Worm (Caenorhabditis elegans) whole organism, young adult: Measurements from ENCODE around the gene set-4.
A peak's percentile ranks its signal among the peaks of the same experiment; 100 is the strongest.

ENCODE experiments used
- B0019.2 ChIP-seq: fragments of 200-800 bp; sonication (Bioruptor generic); conservative IDR thresholded peaks from 2 replicates; pipeline ENCODE4 v1.3.6; 2022; ENCODE audit warnings: missing genetic modification reagents, missing genetic modification characterization, missing compliant biosample characterization
- B0035.1 ChIP-seq: sonication (generic microtip); optimal IDR thresholded peaks from 2 replicates; lab custom pipeline; 2016; ENCODE audit warnings: missing genetic modification characterization, mild to moderate bottlenecking, missing compliant biosample characterization, missing genotype, missing genetic modification reagents
- B0336.3 ChIP-seq: fragments of 200-800 bp; sonication (Bioruptor generic); IDR thresholded peaks from 2 replicates; pipeline ENCODE4 v1.3.6; 2022; ENCODE audit warnings: missing genetic modification characterization, missing compliant biosample characterization
- D2030.7 ChIP-seq: fragments of 200-800 bp; sonication (Bioruptor generic); IDR thresholded peaks from 2 replicates; pipeline ENCODE4 v1.3.6; 2022; ENCODE audit warnings: missing genetic modification reagents, missing genetic modification characterization, missing compliant biosample characterization
- F10E7.11 ChIP-seq: sonication (generic microtip); optimal IDR thresholded peaks from 2 replicates; lab custom pipeline; 2017; ENCODE audit warnings: mild to moderate bottlenecking, missing genetic modification characterization, moderate library complexity, missing compliant biosample characterization
- F39B2.1 ChIP-seq: fragments of 200-800 bp; sonication (Bioruptor generic); IDR thresholded peaks from 2 replicates; pipeline ENCODE4 v1.3.6; 2022; ENCODE audit warnings: missing genetic modification reagents, missing genetic modification characterization, missing compliant biosample characterization
- F57C9.4 ChIP-seq: sonication (generic microtip); optimal IDR thresholded peaks from 2 replicates; lab custom pipeline; 2017; ENCODE audit warnings: mild to moderate bottlenecking, missing genetic modification characterization, missing compliant biosample characterization
- K11D2.4 ChIP-seq: fragments of 200-800 bp; sonication (Bioruptor generic); IDR thresholded peaks from 2 replicates; pipeline ENCODE4 v1.3.6; 2022; ENCODE audit warnings: missing genetic modification reagents, missing genetic modification characterization, missing compliant biosample characterization
- K12H6.12 ChIP-seq: fragments of 200-800 bp; sonication (Bioruptor generic); optimal IDR thresholded peaks from 2 replicates; lab custom pipeline; 2018; ENCODE audit warnings: mild to moderate bottlenecking, missing genetic modification characterization, missing compliant biosample characterization
- T07F8.4 ChIP-seq: sonication (generic microtip); optimal IDR thresholded peaks from 2 replicates; lab custom pipeline; 2016; ENCODE audit warnings: mild to moderate bottlenecking, missing genetic modification characterization, moderate library complexity, missing compliant biosample characterization
- Y95B8A.8 ChIP-seq: fragments of 200-800 bp; sonication (Bioruptor generic); IDR thresholded peaks from 2 replicates; pipeline ENCODE4 v1.3.6; 2022; ENCODE audit warnings: missing genetic modification reagents, missing genetic modification characterization, missing compliant biosample characterization
- ZK185.1 ChIP-seq: sonication (generic microtip); optimal IDR thresholded peaks from 2 replicates; lab custom pipeline; 2016; ENCODE audit warnings: mild to moderate bottlenecking, missing genetic modification characterization, missing compliant biosample characterization; ENCODE audit not compliant: poor library complexity, severe bottlenecking
- akir-1 ChIP-seq: fragments of 200-800 bp; sonication (Bioruptor generic); optimal IDR thresholded peaks from 2 replicates; lab custom pipeline; 2018; ENCODE audit warnings: mild to moderate bottlenecking, missing genetic modification characterization, moderate library complexity, missing compliant biosample characterization
- aptf-3 ChIP-seq: fragments of 200-800 bp; sonication (Bioruptor generic); IDR thresholded peaks from 2 replicates; pipeline ENCODE4 v1.3.6; 2022; ENCODE audit warnings: missing genetic modification characterization, missing compliant biosample characterization
- atf-7 ChIP-seq: sonication (generic microtip); optimal IDR thresholded peaks from 2 replicates; lab custom pipeline; 2017; ENCODE audit warnings: mild to moderate bottlenecking, missing genetic modification characterization, missing compliant biosample characterization
- bed-1 ChIP-seq: fragments of 200-800 bp; sonication (Bioruptor generic); IDR thresholded peaks from 2 replicates; pipeline ENCODE4 v1.3.6; 2022; ENCODE audit warnings: missing genetic modification reagents, missing genetic modification characterization, missing compliant biosample characterization
- bed-2 ChIP-seq: fragments of 200-800 bp; sonication (Bioruptor generic); IDR thresholded peaks from 2 replicates; pipeline ENCODE4 v1.3.6; 2022; ENCODE audit warnings: missing genetic modification reagents, missing genetic modification characterization, missing compliant biosample characterization
- ccch-3 ChIP-seq: fragments of 200-800 bp; sonication (Bioruptor generic); optimal IDR thresholded peaks from 2 replicates; lab custom pipeline; 2018; ENCODE audit warnings: mild to moderate bottlenecking, missing genetic modification characterization, missing compliant biosample characterization
- cebp-1 ChIP-seq, 2 experiments: fragments of 200-800 bp in 1 of 2; sonication (Bioruptor generic) in 1 of 2; sonication (generic microtip) in 1 of 2; IDR thresholded peaks in 1 of 2; optimal IDR thresholded peaks in 1 of 2; 2 replicates each; pipeline versions ENCODE4 v1.3.6 to Lab custom; 2017 to 2022; ENCODE audit warnings: missing compliant biosample characterization in 2 of 2, missing genetic modification characterization in 2 of 2, mild to moderate bottlenecking in 1 of 2, missing genetic modification reagents in 1 of 2, moderate library complexity in 1 of 2
- cebp-2 ChIP-seq: fragments of 200-800 bp; sonication (Bioruptor generic); IDR thresholded peaks from 2 replicates; pipeline ENCODE4 v1.3.6; 2022; ENCODE audit warnings: missing genetic modification characterization, missing compliant biosample characterization
- ceh-100 ChIP-seq: fragments of 200-800 bp; sonication (Bioruptor generic); IDR thresholded peaks from 2 replicates; pipeline ENCODE4 v1.3.6; 2022; ENCODE audit warnings: missing genetic modification reagents, missing genetic modification characterization, missing compliant biosample characterization
- ceh-40 ChIP-seq: fragments of 200-800 bp; sonication (Bioruptor generic); IDR thresholded peaks from 2 replicates; pipeline ENCODE4 v1.3.6; 2022; ENCODE audit warnings: missing genetic modification characterization, missing compliant biosample characterization
- ceh-58 ChIP-seq: fragments of 200-800 bp; sonication (Bioruptor generic); IDR thresholded peaks from 2 replicates; pipeline ENCODE4 v1.3.6; 2022; ENCODE audit warnings: missing genetic modification characterization, missing compliant biosample characterization
- dpff-1 ChIP-seq: sonication (generic microtip); optimal IDR thresholded peaks from 2 replicates; lab custom pipeline; 2017; ENCODE audit warnings: mild to moderate bottlenecking, missing genetic modification characterization, missing compliant biosample characterization
- dpl-1 ChIP-seq: fragments of 150-350 bp; optimal IDR thresholded peaks from 2 replicates; lab custom pipeline; 2014; ENCODE audit warnings: missing biosample characterization, missing genetic modification reagents, missing genetic modification characterization
- egl-44 ChIP-seq: fragments of 200-800 bp; sonication (Bioruptor generic); IDR thresholded peaks from 2 replicates; pipeline ENCODE4 v1.3.6; 2022; ENCODE audit warnings: missing genetic modification reagents, missing genetic modification characterization, missing compliant biosample characterization
- egrh-3 ChIP-seq: fragments of 200-800 bp; sonication (Bioruptor generic); IDR thresholded peaks from 2 replicates; pipeline ENCODE4 v1.3.6; 2022; ENCODE audit warnings: missing genetic modification reagents, missing genetic modification characterization, missing compliant biosample characterization
- ekl-4 ChIP-seq: fragments of 200-800 bp; sonication (Bioruptor generic); IDR thresholded peaks from 2 replicates; pipeline ENCODE4 v1.3.6; 2022; ENCODE audit warnings: missing genetic modification reagents, missing genetic modification characterization, missing compliant biosample characterization
- ets-4 ChIP-seq: fragments of 200-800 bp; sonication (Bioruptor generic); optimal IDR thresholded peaks from 2 replicates; lab custom pipeline; 2018; ENCODE audit warnings: mild to moderate bottlenecking, missing genetic modification characterization, missing compliant biosample characterization
- gei-17 ChIP-seq: fragments of 200-800 bp; sonication (Bioruptor generic); optimal IDR thresholded peaks from 2 replicates; lab custom pipeline; 2018; ENCODE audit warnings: mild to moderate bottlenecking, missing genetic modification characterization, missing compliant biosample characterization
- let-607 ChIP-seq, 2 experiments: fragments of 200-800 bp in 1 of 2; sonication (Bioruptor generic) in 1 of 2; sonication (generic microtip) in 1 of 2; optimal IDR thresholded peaks; 2 replicates each; lab custom pipeline; 2016 to 2018; ENCODE audit warnings: mild to moderate bottlenecking in 2 of 2, missing compliant biosample characterization in 2 of 2, missing genetic modification characterization in 2 of 2, moderate library complexity in 2 of 2, missing genotype in 1 of 2
- lin-54 ChIP-seq: fragments of 200-800 bp; sonication (Bioruptor generic); optimal IDR thresholded peaks from 2 replicates; lab custom pipeline; 2018; ENCODE audit warnings: mild to moderate bottlenecking, missing genetic modification characterization, missing compliant biosample characterization
- madf-10 ChIP-seq: sonication (generic microtip); optimal IDR thresholded peaks from 2 replicates; lab custom pipeline; 2016; ENCODE audit warnings: mild to moderate bottlenecking, missing genetic modification characterization, missing compliant biosample characterization
- mcd-1 ChIP-seq: fragments of 200-800 bp; sonication (Bioruptor generic); IDR thresholded peaks from 2 replicates; pipeline ENCODE4 v1.3.6; 2022; ENCODE audit warnings: missing genetic modification reagents, missing genetic modification characterization, missing compliant biosample characterization
- mel-28 ChIP-seq: sonication (generic microtip); optimal IDR thresholded peaks from 2 replicates; lab custom pipeline; 2016; ENCODE audit warnings: borderline replicate concordance, mild to moderate bottlenecking, missing genetic modification characterization, missing compliant biosample characterization
- nfyb-1 ChIP-seq: fragments of 200-800 bp; sonication (Bioruptor generic); IDR thresholded peaks from 2 replicates; pipeline ENCODE4 v1.3.6; 2022; ENCODE audit warnings: missing genetic modification reagents, missing genetic modification characterization, missing compliant biosample characterization
- nhr-179 ChIP-seq: sonication (generic microtip); optimal IDR thresholded peaks from 2 replicates; lab custom pipeline; 2016; ENCODE audit warnings: mild to moderate bottlenecking, missing genetic modification characterization, missing compliant biosample characterization
- rcor-1 ChIP-seq: fragments of 200-800 bp; sonication (Bioruptor generic); IDR thresholded peaks from 2 replicates; pipeline ENCODE4 v1.3.6; 2022; ENCODE audit warnings: missing genetic modification reagents, missing genetic modification characterization, missing compliant biosample characterization
- snpc-4 ChIP-seq, 5 experiments: fragments of 150-350 bp in 1 of 5; sonication (generic microtip) in 4 of 5; optimal IDR thresholded peaks; 2 replicates each; lab custom pipeline; 2014 to 2018; ENCODE audit warnings: missing genetic modification characterization in 5 of 5, missing biosample characterization in 3 of 5, antibody characterized with exemption in 2 of 5, mild to moderate bottlenecking in 2 of 5, missing compliant biosample characterization in 2 of 5, missing genotype in 2 of 5, moderate library complexity in 2 of 5, missing genetic modification reagents in 1 of 5
- unc-62 ChIP-seq: fragments of 150-350 bp; optimal IDR thresholded peaks from 2 replicates; lab custom pipeline; 2014; ENCODE audit warnings: missing biosample characterization, missing genetic modification reagents, missing genetic modification characterization
- zim-3 ChIP-seq: sonication (generic microtip); optimal IDR thresholded peaks from 2 replicates; lab custom pipeline; 2017; ENCODE audit warnings: mild to moderate bottlenecking, missing genetic modification characterization, moderate library complexity, missing compliant biosample characterization
- ztf-18 ChIP-seq: sonication (generic microtip); optimal IDR thresholded peaks from 2 replicates; lab custom pipeline; 2016; ENCODE audit warnings: missing genotype, mild to moderate bottlenecking, missing genetic modification characterization, missing compliant biosample characterization
- ztf-22 ChIP-seq: fragments of 200-800 bp; sonication (Bioruptor generic); optimal IDR thresholded peaks from 2 replicates; lab custom pipeline; 2018; ENCODE audit warnings: mild to moderate bottlenecking, missing genetic modification characterization, moderate library complexity, missing compliant biosample characterization
- ztf-28 ChIP-seq: fragments of 200-800 bp; sonication (Bioruptor generic); IDR thresholded peaks from 2 replicates; pipeline ENCODE4 v1.3.6; 2022; ENCODE audit warnings: missing genetic modification reagents, missing genetic modification characterization, missing compliant biosample characterization

The set-4 gene

DNA sequence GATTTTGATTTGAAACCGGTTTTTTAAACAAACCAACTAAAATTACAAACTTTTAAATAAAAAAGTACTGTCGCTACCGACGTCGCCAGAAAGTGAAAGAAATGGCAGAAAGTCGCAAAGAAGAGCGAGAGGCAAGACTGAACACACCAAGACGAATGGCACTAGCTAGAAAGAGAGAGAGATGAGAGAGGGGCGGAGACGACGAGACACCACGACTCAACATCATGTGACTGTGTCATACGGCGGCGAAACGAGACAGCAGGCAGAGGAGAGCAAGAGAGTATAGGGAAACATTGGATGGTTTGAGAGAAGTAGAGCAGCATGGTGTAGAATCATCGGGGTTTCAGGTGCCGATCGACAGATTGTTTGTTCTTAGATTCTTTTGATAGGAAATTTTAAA lies 17.2 kb upstream of the set-4 start (continued):
- peak; percentile 83 for TF ChIP-seq ZK185.1 (tag; lab: Kevin White, UChicago)
- peak in 1 of 2 experiments; percentile 71 for TF ChIP-seq let-607 (tag; optimal IDR thresholded peaks at IDR 0.05; lab: Kevin White, UChicago)
- peak; percentile 57; the same call in 1 of the 2 replicates for TF ChIP-seq nfyb-1
- 0 out of 2 replicates have a peak, but pooled peaks have one; percentile 28 for TF ChIP-seq rcor-1 (GFP tag; lab: Robert Waterston, UW)
- no peak for TF ChIP-seq mel-28 (tag; lab: Kevin White, UChicago)
- TF ChIP-seq Y95B8A.8 (GFP tag; lab: Robert Waterston, UW): 0 out of 2 replicates have a peak, but pooled peaks have one; percentile 11
- peak; percentile 72 for TF ChIP-seq lin-54 (GFP tag; lab: Kevin White, UChicago)
- peak; percentile 53; the same call in 1 of the 2 replicates for TF ChIP-seq egrh-3 (GFP tag; lab: Robert Waterston, UW)
- TF ChIP-seq atf-7: peak; percentile 73
- TF ChIP-seq egl-44 (GFP tag; lab: Robert Waterston, UW): peak; percentile 81
- peak; percentile 48 for TF ChIP-seq ets-4
- no peak for TF ChIP-seq akir-1 (GFP tag; lab: Kevin White, UChicago)
- TF ChIP-seq K12H6.12 (tag; lab: Kevin White, UChicago): peak; percentile 75
- no peak for TF ChIP-seq snpc-4 (GFP tag; optimal IDR thresholded peaks at IDR 0.05; lab: Kevin White, UChicago)
- TF ChIP-seq snpc-4 (tag; optimal IDR thresholded peaks at IDR 0.05; lab: Kevin White, UChicago): peak in 3 of 4 experiments; percentile 4 to 56 (median 53)
- peak; percentile 90 for TF ChIP-seq ekl-4 (GFP tag; lab: Robert Waterston, UW)
- TF ChIP-seq cebp-1 (GFP tag; IDR thresholded peaks at IDR 0.05; lab: Robert Waterston, UW): peak; percentile 65
- peak; percentile 87 for TF ChIP-seq cebp-1 (tag; optimal IDR thresholded peaks at IDR 0.05; lab: Kevin White, UChicago)
- TF ChIP-seq K11D2.4 (GFP tag; lab: Robert Waterston, UW): peak; percentile 80
- TF ChIP-seq gei-17 (GFP tag; lab: Kevin White, UChicago): peak; percentile 56

DNA sequence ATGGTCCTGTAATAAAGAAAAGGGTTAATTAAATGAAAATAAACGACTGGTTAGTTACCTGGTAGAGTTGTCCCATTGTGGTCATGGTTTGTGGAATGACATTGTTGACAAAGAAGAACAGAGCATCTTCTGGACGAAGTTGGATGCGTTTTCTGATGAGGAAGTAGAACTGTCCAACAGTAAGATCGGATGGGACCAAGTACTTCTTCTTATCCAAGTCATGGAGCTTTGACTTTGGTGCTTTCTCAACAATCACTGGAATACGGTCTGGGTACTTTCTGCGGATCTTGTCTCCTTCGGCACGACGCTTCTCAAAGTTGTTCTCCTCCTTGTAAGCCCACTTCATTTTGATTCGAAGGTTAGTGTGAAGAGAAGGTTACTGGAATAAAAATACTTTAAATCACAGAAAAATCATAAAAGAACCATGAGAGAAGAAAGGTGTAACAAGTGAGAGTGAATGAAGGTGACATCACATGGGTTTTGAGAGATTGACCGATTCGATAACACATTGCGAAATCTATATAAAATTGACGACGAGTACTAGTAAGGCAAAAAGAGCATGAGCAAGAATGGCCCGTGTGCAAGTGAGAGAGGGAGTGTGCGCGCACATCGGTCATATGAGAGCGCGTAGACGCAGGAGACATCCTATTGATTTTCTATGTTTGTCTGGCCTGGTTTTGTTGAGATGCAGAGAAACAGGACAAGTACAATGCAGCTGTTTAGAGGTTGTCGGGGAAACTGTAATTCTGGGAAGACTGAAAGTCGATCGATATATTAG lies 16.4 kb upstream of the set-4 start, which contains the start of gene lgg-1:
TSS of gene lgg-1 (minus strand) at position 379 of the 778 bp plus-strand sequence.
- no peak; the same call in 1 of the 2 replicates for TF ChIP-seq B0336.3 (GFP tag; lab: Robert Waterston, UW)
- TF ChIP-seq aptf-3 (GFP tag; lab: Robert Waterston, UW): no peak
- peak; percentile 57 for TF ChIP-seq zim-3 (tag; lab: Kevin White, UChicago)
- TF ChIP-seq dpl-1 (GFP tag; lab: Kevin White, UChicago): peak; percentile 40
- TF ChIP-seq F10E7.11: no peak
- no peak for TF ChIP-seq bed-1 (GFP tag; lab: Robert Waterston, UW)
- no peak for TF ChIP-seq B0035.1 (tag; lab: Kevin White, UChicago)
- no peak for TF ChIP-seq madf-10 (tag; lab: Kevin White, UChicago)
- TF ChIP-seq ztf-28 (GFP tag; lab: Robert Waterston, UW): no peak
- no peak for TF ChIP-seq dpff-1 (tag; lab: Kevin White, UChicago)
- TF ChIP-seq F39B2.1 (GFP tag; lab: Robert Waterston, UW): no peak
- TF ChIP-seq ceh-100 (GFP tag; lab: Robert Waterston, UW): no peak; the same call in 1 of the 2 replicates
- TF ChIP-seq nhr-179: no peak
- TF ChIP-seq ekl-4 (GFP tag; lab: Robert Waterston, UW): 0 out of 2 replicates have a peak, but pooled peaks have one; percentile 71
- TF ChIP-seq D2030.7 (GFP tag; lab: Robert Waterston, UW): no peak
- TF ChIP-seq cebp-2 (GFP tag; lab: Robert Waterston, UW): 0 out of 2 replicates have a peak, but pooled peaks have one; percentile 63
- TF ChIP-seq mcd-1 (GFP tag; lab: Robert Waterston, UW): peak; percentile 56
- TF ChIP-seq T07F8.4 (tag; lab: Kevin White, UChicago): no peak
- TF ChIP-seq F57C9.4 (tag; lab: Kevin White, UChicago): no peak
- TF ChIP-seq egrh-3 (GFP tag; lab: Robert Waterston, UW): peak; percentile 29; the same call in 1 of the 2 replicates
- TF ChIP-seq ztf-22 (GFP tag; lab: Kevin White, UChicago): no peak
- TF ChIP-seq ztf-18: no peak
- no peak for TF ChIP-seq ceh-58 (GFP tag; lab: Robert Waterston, UW)
- no peak for TF ChIP-seq unc-62 (GFP tag; lab: Kevin White, UChicago)
- peak; percentile 47 for TF ChIP-seq B0019.2 (GFP tag; lab: Robert Waterston, UW)
- TF ChIP-seq K11D2.4 (GFP tag; lab: Robert Waterston, UW): no peak
- 0 out of 2 replicates have a peak, but pooled peaks have one; percentile 16 for TF ChIP-seq ceh-40
- TF ChIP-seq ccch-3 (GFP tag; lab: Kevin White, UChicago): no peak
- peak; percentile 68 for TF ChIP-seq K12H6.12 (tag; lab: Kevin White, UChicago)
- peak; percentile 54; the same call in 1 of the 2 replicates for TF ChIP-seq bed-2
